Worm (Caenorhabditis elegans) whole organism, L4 larva: ENCODE data around the gene F46C3.7.
A peak's percentile ranks its signal among the peaks of the same experiment; 100 is the strongest.

Experiments used
- F44E2.7 ChIP-seq: fragments of 200-800 bp; sonication (Bioruptor generic); IDR thresholded peaks from 2 replicates; pipeline ENCODE4 v2.1.2; 2022; ENCODE audit warnings: missing genetic modification characterization, missing compliant biosample characterization
- T20F7.1 ChIP-seq: fragments of 200-800 bp; sonication (Bioruptor generic); optimal IDR thresholded peaks from 2 replicates; lab custom pipeline; 2018; ENCODE audit warnings: mild to moderate bottlenecking, missing genetic modification characterization, missing compliant biosample characterization
- T26A8.4 ChIP-seq: fragments of 200-800 bp; sonication (Bioruptor generic); IDR thresholded peaks from 2 replicates; pipeline ENCODE4 v1.3.6; 2022; ENCODE audit warnings: missing genetic modification characterization, missing compliant biosample characterization
- Y105C5A.15 ChIP-seq: fragments of 200-800 bp; sonication (Bioruptor generic); IDR thresholded peaks from 2 replicates; pipeline ENCODE4 v1.3.6; 2022; ENCODE audit warnings: missing genetic modification characterization, missing compliant biosample characterization
- Y75B8A.6 ChIP-seq: fragments of 200-800 bp; sonication (Bioruptor generic); IDR thresholded peaks from 2 replicates; pipeline ENCODE4 v1.3.6; 2022; ENCODE audit warnings: missing genetic modification reagents, missing genetic modification characterization, missing compliant biosample characterization
- ZK546.5 ChIP-seq, 2 experiments: sonication (generic microtip); optimal IDR thresholded peaks; 2 replicates each; lab custom pipeline; 2017; ENCODE audit warnings: missing biosample characterization in 2 of 2, missing genetic modification characterization in 2 of 2
- aha-1 ChIP-seq: fragments of 150-350 bp; peaks from one replicate; lab custom pipeline; 2014; ENCODE audit warnings: missing biosample characterization, missing genetic modification characterization
- attf-4 ChIP-seq: sonication (generic microtip); optimal IDR thresholded peaks from 3 replicates; lab custom pipeline; 2017; ENCODE audit warnings: missing biosample characterization, missing genetic modification characterization
- ceh-28 ChIP-seq: fragments of 150-350 bp; optimal IDR thresholded peaks from 2 replicates; lab custom pipeline; 2014; ENCODE audit warnings: missing biosample characterization, missing genetic modification reagents, missing genetic modification characterization
- ceh-32 ChIP-seq: sonication (generic microtip); optimal IDR thresholded peaks from 2 replicates; lab custom pipeline; 2016; ENCODE audit warnings: mild to moderate bottlenecking, missing genetic modification characterization, missing compliant biosample characterization; ENCODE audit not compliant: poor library complexity
- ceh-62 ChIP-seq: sonication (generic microtip); optimal IDR thresholded peaks from 2 replicates; lab custom pipeline; 2017; ENCODE audit warnings: missing biosample characterization, missing genetic modification characterization
- ceh-82 ChIP-seq: sonication (generic microtip); optimal IDR thresholded peaks from 2 replicates; lab custom pipeline; 2017; ENCODE audit warnings: missing biosample characterization, missing genetic modification characterization
- ctbp-1 ChIP-seq: fragments of 200-800 bp; sonication (Bioruptor generic); IDR thresholded peaks from 2 replicates; pipeline ENCODE4 v1.3.6; 2022; ENCODE audit warnings: missing genetic modification reagents, missing genetic modification characterization, missing compliant biosample characterization
- daf-16 ChIP-seq, 3 experiments: sonication (generic microtip); optimal IDR thresholded peaks; 2 replicates each; lab custom pipeline; 2016 to 2017; ENCODE audit warnings: missing genetic modification characterization in 3 of 3, missing genetic modification reagents in 3 of 3, mild to moderate bottlenecking in 2 of 3, missing compliant biosample characterization in 2 of 3, missing biosample characterization in 1 of 3, moderate library complexity in 1 of 3
- daf-19 ChIP-seq: fragments of 200-800 bp; sonication (Bioruptor generic); conservative IDR thresholded peaks from 2 replicates; pipeline ENCODE4 v1.3.6; 2022; ENCODE audit warnings: missing genetic modification characterization, missing compliant biosample characterization
- daf-8 ChIP-seq: fragments of 200-800 bp; sonication (Bioruptor generic); IDR thresholded peaks from 2 replicates; pipeline ENCODE4 v1.3.6; 2022; ENCODE audit warnings: missing genetic modification characterization, missing compliant biosample characterization
- dmd-6 ChIP-seq: fragments of 200-800 bp; sonication (Bioruptor generic); IDR thresholded peaks from 2 replicates; pipeline ENCODE4 v1.3.6; 2022; ENCODE audit warnings: missing genetic modification reagents, missing genetic modification characterization, missing compliant biosample characterization
- dmd-8 ChIP-seq: fragments of 200-800 bp; sonication (Bioruptor generic); IDR thresholded peaks from 2 replicates; pipeline ENCODE4 v1.3.6; 2022; ENCODE audit warnings: missing genetic modification characterization, missing compliant biosample characterization
- dmd-9 ChIP-seq: fragments of 200-800 bp; sonication (Bioruptor generic); IDR thresholded peaks from 2 replicates; pipeline ENCODE4 v1.3.6; 2022; ENCODE audit warnings: missing genetic modification reagents, missing genetic modification characterization, missing compliant biosample characterization
- dpl-1 ChIP-seq: fragments of 150-350 bp; optimal IDR thresholded peaks from 2 replicates; lab custom pipeline; 2014; ENCODE audit warnings: missing biosample characterization, missing genetic modification reagents, missing genetic modification characterization
- dve-1 ChIP-seq: sonication (generic microtip); optimal IDR thresholded peaks from 2 replicates; lab custom pipeline; 2017; ENCODE audit warnings: antibody characterized with exemption, mild to moderate bottlenecking, missing genetic modification characterization, missing compliant biosample characterization; ENCODE audit not compliant: insufficient read depth
- fkh-10 ChIP-seq: fragments of 150-350 bp; optimal IDR thresholded peaks from 2 replicates; lab custom pipeline; 2014; ENCODE audit warnings: missing biosample characterization, missing genetic modification reagents, missing genetic modification characterization
- gei-8 ChIP-seq: fragments of 200-800 bp; sonication (Bioruptor generic); optimal IDR thresholded peaks from 2 replicates; lab custom pipeline; 2018; ENCODE audit warnings: mild to moderate bottlenecking, missing genetic modification characterization, missing compliant biosample characterization
- hlh-11 ChIP-seq: fragments of 200-800 bp; sonication (Bioruptor generic); optimal IDR thresholded peaks from 2 replicates; lab custom pipeline; 2018; ENCODE audit warnings: mild to moderate bottlenecking, missing genetic modification characterization, missing compliant biosample characterization
- hmg-1.1 ChIP-seq: fragments of 200-800 bp; sonication (Bioruptor generic); IDR thresholded peaks from 2 replicates; pipeline ENCODE4 v1.3.6; 2022; ENCODE audit warnings: missing genetic modification reagents, missing genetic modification characterization, missing compliant biosample characterization
- lin-1 ChIP-seq: fragments of 200-800 bp; sonication (Bioruptor generic); IDR thresholded peaks from 2 replicates; pipeline ENCODE4 v1.3.6; 2022; ENCODE audit warnings: missing genetic modification reagents, missing genetic modification characterization, missing compliant biosample characterization
- madf-5 ChIP-seq, 2 experiments: fragments of 200-800 bp; sonication (Bioruptor generic); IDR thresholded peaks; 2 replicates each; pipeline ENCODE4 v1.3.6; 2022; ENCODE audit warnings: missing compliant biosample characterization in 2 of 2, missing genetic modification characterization in 2 of 2
- mdl-1 ChIP-seq, 2 experiments: fragments of 150-350 bp in 1 of 2; sonication (generic microtip) in 1 of 2; optimal IDR thresholded peaks; 2 replicates each; lab custom pipeline; 2014 to 2017; ENCODE audit warnings: missing biosample characterization in 2 of 2, missing genetic modification characterization in 2 of 2
- mes-2 ChIP-seq: sonication (generic microtip); optimal IDR thresholded peaks from 2 replicates; lab custom pipeline; 2016; ENCODE audit warnings: missing genotype, mild to moderate bottlenecking, missing genetic modification characterization, missing compliant biosample characterization; ENCODE audit not compliant: poor library complexity, severe bottlenecking
- mxl-3 ChIP-seq: fragments of 200-800 bp; sonication (Bioruptor generic); optimal IDR thresholded peaks from 2 replicates; lab custom pipeline; 2018; ENCODE audit warnings: mild to moderate bottlenecking, missing genetic modification characterization, missing compliant biosample characterization
- nhr-102 ChIP-seq: sonication (generic microtip); optimal IDR thresholded peaks from 2 replicates; lab custom pipeline; 2016; ENCODE audit warnings: mild to moderate bottlenecking, missing genetic modification characterization, moderate library complexity, missing compliant biosample characterization
- nhr-11 ChIP-seq: fragments of 150-350 bp; optimal IDR thresholded peaks from 2 replicates; lab custom pipeline; 2014; ENCODE audit warnings: missing biosample characterization, missing genetic modification characterization
- nhr-111 ChIP-seq: fragments of 200-800 bp; sonication (Bioruptor generic); optimal IDR thresholded peaks from 2 replicates; lab custom pipeline; 2018; ENCODE audit warnings: mild to moderate bottlenecking, missing genetic modification characterization, missing compliant biosample characterization
- nhr-237 ChIP-seq: sonication (generic microtip); optimal IDR thresholded peaks from 2 replicates; lab custom pipeline; 2017; ENCODE audit warnings: missing biosample characterization, missing genetic modification characterization
- nhr-28 ChIP-seq: fragments of 150-350 bp; optimal IDR thresholded peaks from 2 replicates; lab custom pipeline; 2014; ENCODE audit warnings: missing biosample characterization, missing genetic modification characterization
- nhr-41 ChIP-seq: fragments of 200-800 bp; sonication (Bioruptor generic); IDR thresholded peaks from 2 replicates; pipeline ENCODE4 v1.3.6; 2022; ENCODE audit warnings: missing genetic modification reagents, missing genetic modification characterization, missing compliant biosample characterization
- nhr-48 ChIP-seq: sonication (generic microtip); optimal IDR thresholded peaks from 2 replicates; lab custom pipeline; 2016; ENCODE audit warnings: mild to moderate bottlenecking, missing genetic modification characterization, missing compliant biosample characterization
- pha-4 ChIP-seq, 2 experiments: fragments of 150-350 bp in 1 of 2; fragments of 200-800 bp in 1 of 2; sonication (Bioruptor generic) in 1 of 2; IDR thresholded peaks in 1 of 2; optimal IDR thresholded peaks in 1 of 2; 2 replicates each; pipeline versions ENCODE4 v1.3.6 to Lab custom; 2014 to 2022; ENCODE audit warnings: missing genetic modification characterization in 2 of 2, missing genetic modification reagents in 2 of 2, missing biosample characterization in 1 of 2, missing compliant biosample characterization in 1 of 2
- php-3 ChIP-seq: fragments of 200-800 bp; sonication (Bioruptor generic); IDR thresholded peaks from 2 replicates; pipeline ENCODE4 v1.3.6; 2022; ENCODE audit warnings: missing genetic modification reagents, missing genetic modification characterization, missing compliant biosample characterization
- rbr-2 ChIP-seq: sonication (generic microtip); optimal IDR thresholded peaks from 2 replicates; lab custom pipeline; 2016; ENCODE audit warnings: missing genotype, missing genetic modification characterization, missing compliant biosample characterization
- sdz-12 ChIP-seq: fragments of 200-800 bp; sonication (Bioruptor generic); optimal IDR thresholded peaks from 2 replicates; lab custom pipeline; 2018; ENCODE audit warnings: mild to moderate bottlenecking, missing genetic modification characterization, missing compliant biosample characterization
- skn-1 ChIP-seq: fragments of 150-350 bp; optimal IDR thresholded peaks from 2 replicates; lab custom pipeline; 2014; ENCODE audit warnings: missing biosample characterization, missing genetic modification characterization
- spr-1 ChIP-seq: sonication (generic microtip); optimal IDR thresholded peaks from 2 replicates; lab custom pipeline; 2016; ENCODE audit warnings: mild to moderate bottlenecking, missing genetic modification characterization, missing compliant biosample characterization
- spr-3 ChIP-seq: fragments of 200-800 bp; sonication (Bioruptor generic); optimal IDR thresholded peaks from 2 replicates; lab custom pipeline; 2018; ENCODE audit warnings: mild to moderate bottlenecking, missing genetic modification characterization, missing compliant biosample characterization
- vab-7 ChIP-seq: fragments of 200-800 bp; sonication (Bioruptor generic); IDR thresholded peaks from 2 replicates; pipeline ENCODE4 v1.3.6; 2022; ENCODE audit warnings: missing genetic modification reagents, missing genetic modification characterization, missing compliant biosample characterization
- zfp-2 ChIP-seq: sonication (generic microtip); optimal IDR thresholded peaks from 2 replicates; lab custom pipeline; 2016; ENCODE audit warnings: mild to moderate bottlenecking, missing genetic modification characterization, missing compliant biosample characterization
- zip-2 ChIP-seq: fragments of 150-350 bp; optimal IDR thresholded peaks from 2 replicates; lab custom pipeline; 2014; ENCODE audit warnings: missing biosample characterization, missing genetic modification characterization
- ztf-7 ChIP-seq: fragments of 150-350 bp; optimal IDR thresholded peaks from 2 replicates; lab custom pipeline; 2014; ENCODE audit warnings: missing biosample characterization, missing genetic modification characterization

Gene F46C3.7

DNA sequence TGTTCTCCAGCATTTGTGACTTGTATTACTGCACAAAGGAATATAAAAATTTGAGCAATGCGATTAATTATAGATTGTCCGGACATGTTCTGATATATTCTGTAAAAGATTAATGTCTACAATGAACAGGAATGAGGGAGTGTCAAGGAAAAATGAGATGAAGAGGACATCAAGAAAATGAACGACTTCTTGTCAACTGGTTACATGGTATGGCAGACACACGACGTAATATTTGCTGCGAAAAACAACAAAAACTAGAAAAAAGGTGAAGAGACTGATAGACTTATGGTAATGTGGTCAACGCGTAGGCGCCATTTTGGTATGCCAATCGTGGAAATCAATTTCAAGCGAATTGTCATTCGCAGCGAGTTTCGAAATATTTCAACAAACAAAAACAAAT lies 6.7 kb downstream of the F46C3.7 start, which contains the start of gene igeg-2:
igeg-2 (minus strand) TSS at position 101 of the 400 bp plus-strand sequence.
- no peak for TF ChIP-seq nhr-111 (GFP tag; lab: Kevin White, UChicago)
- TF ChIP-seq ceh-62 (tag; lab: Kevin White, UChicago): no peak
- TF ChIP-seq mxl-3 (GFP tag; lab: Kevin White, UChicago): no peak
- no peak for TF ChIP-seq sdz-12 (GFP tag; lab: Kevin White, UChicago)
- no peak for TF ChIP-seq ceh-82 (tag; lab: Kevin White, UChicago)
- TF ChIP-seq Y75B8A.6 (GFP tag; lab: Robert Waterston, UW): no peak
- no peak for TF ChIP-seq skn-1 (tag; lab: Kevin White, UChicago)
- no peak for TF ChIP-seq nhr-41 (GFP tag; lab: Robert Waterston, UW)
- no peak for TF ChIP-seq nhr-237 (tag; lab: Kevin White, UChicago)
- TF ChIP-seq nhr-28 (tag; lab: Kevin White, UChicago): no peak
- no peak for TF ChIP-seq dmd-8 (GFP tag; lab: Robert Waterston, UW)
- TF ChIP-seq vab-7 (GFP tag; lab: Robert Waterston, UW): no peak
- no peak for TF ChIP-seq dmd-6
- no peak for TF ChIP-seq zfp-2 (tag; lab: Kevin White, UChicago)
- TF ChIP-seq T26A8.4: no peak
- no peak for TF ChIP-seq fkh-10 (GFP tag; lab: Kevin White, UChicago)
- no peak for TF ChIP-seq daf-8 (GFP tag; lab: Robert Waterston, UW)

DNA sequence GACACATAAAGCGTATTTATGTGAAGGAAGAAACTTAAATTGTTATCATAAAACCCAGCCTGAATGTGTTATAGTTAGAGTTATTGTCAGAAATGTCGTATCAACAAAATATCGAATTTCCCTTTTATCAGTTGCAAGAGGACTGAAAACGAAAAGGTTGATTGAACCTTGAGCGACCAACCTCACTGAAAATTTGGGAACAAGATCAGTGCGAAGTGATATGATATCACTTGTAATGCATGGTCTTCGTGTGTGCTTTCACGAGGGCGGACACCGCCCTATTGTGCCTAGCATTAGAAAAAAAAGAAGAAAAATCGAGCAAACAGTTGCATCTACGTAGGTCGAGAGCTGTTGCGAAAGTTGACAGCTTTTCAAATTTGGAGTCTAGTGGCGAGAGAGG lies 7.9 kb downstream of the F46C3.7 start:
- no peak for TF ChIP-seq dpl-1 (GFP tag; lab: Kevin White, UChicago)
- TF ChIP-seq dmd-9: no peak
- no peak for TF ChIP-seq mdl-1 (tag; optimal IDR thresholded peaks at IDR 0.05; lab: Kevin White, UChicago)
- TF ChIP-seq nhr-41 (GFP tag; lab: Robert Waterston, UW): no peak
- no peak for TF ChIP-seq spr-1 (tag; lab: Kevin White, UChicago)
- TF ChIP-seq nhr-11 (tag; lab: Kevin White, UChicago): no peak
- TF ChIP-seq daf-16 (GFP tag; optimal IDR thresholded peaks at IDR 0.05; lab: Kevin White, UChicago): no peak
- TF ChIP-seq daf-16 (tag; optimal IDR thresholded peaks at IDR 0.05; lab: Kevin White, UChicago): peak; percentile 70
- TF ChIP-seq dmd-6: peak; percentile 74
- no peak for TF ChIP-seq spr-3 (GFP tag; lab: Kevin White, UChicago)
- no peak for TF ChIP-seq gei-8 (GFP tag; lab: Kevin White, UChicago)
- no peak for TF ChIP-seq attf-4
- TF ChIP-seq daf-8 (GFP tag; lab: Robert Waterston, UW): no peak
- no peak for TF ChIP-seq lin-1 (GFP tag; lab: Robert Waterston, UW)
- TF ChIP-seq T20F7.1 (GFP tag; lab: Kevin White, UChicago): no peak
- no peak for TF ChIP-seq ZK546.5 (tag; optimal IDR thresholded peaks at IDR 0.05; lab: Kevin White, UChicago)
- peak; percentile 43 for TF ChIP-seq nhr-48 (tag; lab: Kevin White, UChicago)
- no peak for TF ChIP-seq skn-1 (tag; lab: Kevin White, UChicago)
- TF ChIP-seq ceh-28: no peak
- TF ChIP-seq mxl-3 (GFP tag; lab: Kevin White, UChicago): no peak
- peak; percentile 63 for TF ChIP-seq hlh-11 (tag; lab: Kevin White, UChicago)
- no peak for TF ChIP-seq zip-2 (tag; lab: Kevin White, UChicago)
- no peak for TF ChIP-seq ztf-7
- no peak for TF ChIP-seq rbr-2 (tag; lab: Kevin White, UChicago)
- TF ChIP-seq mes-2 (tag; lab: Kevin White, UChicago): no peak
- peak; percentile 60; the same call in 1 of the 2 replicates for TF ChIP-seq php-3 (GFP tag; lab: Robert Waterston, UW)
- TF ChIP-seq dve-1 (tag; lab: Kevin White, UChicago): peak; percentile 54
- no peak for TF ChIP-seq sdz-12 (GFP tag; lab: Kevin White, UChicago)
- no peak for TF ChIP-seq F44E2.7 (GFP tag; lab: Robert Waterston, UW)
- TF ChIP-seq ctbp-1 (GFP tag; lab: Robert Waterston, UW): no peak
- no peak for TF ChIP-seq ceh-32
- no peak for TF ChIP-seq Y105C5A.15 (GFP tag; lab: Robert Waterston, UW)
- TF ChIP-seq aha-1 (tag; lab: Kevin White, UChicago): no peak
- no peak for TF ChIP-seq daf-19
- no peak for TF ChIP-seq nhr-102 (tag; lab: Kevin White, UChicago)
- no peak for TF ChIP-seq hmg-1.1
- peak; percentile 54 for TF ChIP-seq nhr-28 (tag; lab: Kevin White, UChicago)
- no peak for TF ChIP-seq madf-5 (GFP tag; IDR thresholded peaks at IDR 0.05; lab: Robert Waterston, UW)
- no peak for TF ChIP-seq pha-4 (GFP tag; IDR thresholded peaks at IDR 0.05; lab: Robert Waterston, UW)
- no peak for TF ChIP-seq pha-4 (tag; optimal IDR thresholded peaks at IDR 0.05; lab: Kevin White, UChicago)
- TF ChIP-seq T26A8.4: no peak
